Fruit fly (Drosophila melanogaster): ENCODE results near the gene CG12375.

CG12375 gene

DNA sequence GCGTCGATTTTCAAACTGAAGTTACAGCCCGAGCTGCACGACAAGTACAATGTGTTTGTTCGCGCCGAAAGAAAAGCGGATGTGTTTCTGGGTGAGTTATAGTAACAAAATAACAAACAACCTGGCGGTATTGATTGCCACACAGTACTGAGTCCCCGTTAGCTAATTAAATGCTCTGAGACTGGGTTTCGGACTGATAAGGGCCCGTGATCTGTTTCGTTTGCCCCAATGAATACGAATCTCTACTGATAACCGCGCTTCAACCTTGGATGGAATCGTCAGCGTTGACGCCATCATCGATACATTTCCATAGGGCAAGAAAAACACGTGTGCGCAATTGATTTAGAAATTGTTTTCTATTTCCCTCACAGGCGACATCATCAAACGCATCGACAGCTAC is 30.5 kb upstream of the CG12375 start:
- no peak for TF ChIP-seq CG4496 (GFP tag; IDR thresholded peaks at IDR 0.05)
- no peak for TF ChIP-seq CG15710 (tag; optimal IDR thresholded peaks at IDR 0.05)
- TF ChIP-seq rn (GFP tag; IDR thresholded peaks at IDR 0.05) = no peak
- no peak for TF ChIP-seq CG8159 (tag; optimal IDR thresholded peaks at IDR 0.05)
- no peak for TF ChIP-seq Pif1B (GFP tag; optimal IDR thresholded peaks at IDR 0.05)
- TF ChIP-seq CG12605 (GFP tag; IDR thresholded peaks at IDR 0.05) = no peak

DNA sequence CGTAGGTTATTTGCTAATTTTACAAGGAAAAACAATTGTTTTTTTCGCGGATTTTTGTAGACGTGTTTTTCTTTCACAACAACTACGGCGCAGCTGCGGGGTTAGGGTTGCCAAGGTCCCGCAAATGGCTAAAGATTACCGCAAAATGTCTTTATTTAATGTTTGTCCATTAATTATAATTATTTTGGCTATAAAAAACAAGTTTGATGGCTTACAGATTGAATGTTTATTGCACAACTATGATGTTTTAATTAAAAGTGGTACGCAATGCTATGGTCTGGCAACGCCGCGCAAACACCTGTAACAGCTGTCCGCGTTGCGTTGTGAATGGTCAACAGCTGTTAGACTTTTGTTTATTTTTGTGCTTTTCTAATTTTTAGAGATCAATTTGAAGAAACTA is 30.0 kb upstream of the CG12375 start:
- peak; percentile 81 for TF ChIP-seq CG4496 (GFP tag; IDR thresholded peaks at IDR 0.05)
- TF ChIP-seq CG13204 (GFP tag; optimal IDR thresholded peaks at IDR 0.05) = no peak
- no peak for TF ChIP-seq D1 (tag; optimal IDR thresholded peaks at IDR 0.05)
- peak; percentile 59 for TF ChIP-seq CG8301 (tag; optimal IDR thresholded peaks at IDR 0.05)
- peak; percentile 77 for TF ChIP-seq CG32121 (GFP tag; IDR thresholded peaks at IDR 0.05)
- TF ChIP-seq CG8159 (tag; optimal IDR thresholded peaks at IDR 0.05) = peak; percentile 54
- TF ChIP-seq CG10348 (GFP tag; IDR thresholded peaks at IDR 0.05) = no peak
- TF ChIP-seq CG34367 (tag; optimal IDR thresholded peaks at IDR 0.05) = peak; percentile 30
- peak; percentile 49 for TF ChIP-seq Pif1B (GFP tag; optimal IDR thresholded peaks at IDR 0.05)
- peak; percentile 68; the same call in 1 of the 2 replicates for TF ChIP-seq CG12605 (GFP tag; IDR thresholded peaks at IDR 0.05)
- peak; percentile 47 for TF ChIP-seq Snoo (tag; optimal IDR thresholded peaks at IDR 0.05)
- TF ChIP-seq CG14655 (GFP tag; optimal IDR thresholded peaks at IDR 0.05) = peak; percentile 65
- peak; percentile 57 for TF ChIP-seq CG17806 (tag; optimal IDR thresholded peaks at IDR 0.05)
- peak; percentile 63 for TF ChIP-seq Pif1A (GFP tag; optimal IDR thresholded peaks at IDR 0.05)
- TF ChIP-seq CG15710 (tag; optimal IDR thresholded peaks at IDR 0.05) = peak; percentile 52
- TF ChIP-seq rn (GFP tag; IDR thresholded peaks at IDR 0.05) = 0 out of 2 replicates have a peak, but pooled peaks have one; percentile 43
- TF ChIP-seq fd96Ca (GFP tag; IDR thresholded peaks at IDR 0.05) = peak; percentile 73
- peak; percentile 39 for TF ChIP-seq CG9948 (tag; optimal IDR thresholded peaks at IDR 0.05)
- peak; percentile 12 for TF ChIP-seq gl (tag; optimal IDR thresholded peaks at IDR 0.05)
- peak; percentile 64; the same call in 1 of the 2 replicates for TF ChIP-seq Ets98B (GFP tag; IDR thresholded peaks at IDR 0.05)
- no peak for TF ChIP-seq EcR (GFP tag; optimal IDR thresholded peaks at IDR 0.05)

DNA sequence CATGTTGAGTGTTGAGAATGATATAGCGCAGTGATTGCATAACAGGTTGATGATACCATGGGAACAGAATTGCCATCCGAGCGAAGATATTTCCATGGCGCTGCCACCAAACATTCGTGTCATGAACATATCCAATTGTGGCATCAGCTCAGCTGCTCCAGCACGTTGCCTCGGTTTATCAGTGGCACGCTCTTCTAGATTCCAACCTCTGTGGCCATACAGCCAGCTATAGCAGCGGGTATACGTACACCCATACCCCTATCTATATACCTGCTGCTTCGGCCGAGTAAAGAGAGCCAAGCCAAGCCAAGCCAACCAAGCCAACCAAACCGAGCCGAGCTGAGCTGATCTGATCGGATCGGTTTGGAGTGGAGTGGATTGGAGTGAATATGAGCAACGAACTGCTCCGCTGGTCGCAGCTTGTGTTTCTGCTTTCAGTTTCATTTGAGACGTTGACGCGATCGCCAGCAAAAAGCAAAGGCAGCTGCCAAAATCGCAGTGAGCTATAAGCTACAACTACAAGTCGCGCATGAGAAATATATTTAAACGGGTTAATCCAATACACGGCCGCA is 21.9 kb upstream of the CG12375 start:
- no peak for TF ChIP-seq CG10348 (GFP tag; IDR thresholded peaks at IDR 0.05)
- peak; percentile 18 for TF ChIP-seq Pif1A (GFP tag; optimal IDR thresholded peaks at IDR 0.05)
- no peak for TF ChIP-seq rn (GFP tag; IDR thresholded peaks at IDR 0.05)
- TF ChIP-seq CG14655 (GFP tag; optimal IDR thresholded peaks at IDR 0.05) = peak; percentile 21
- TF ChIP-seq EcR (GFP tag; optimal IDR thresholded peaks at IDR 0.05) = peak; percentile 39

DNA sequence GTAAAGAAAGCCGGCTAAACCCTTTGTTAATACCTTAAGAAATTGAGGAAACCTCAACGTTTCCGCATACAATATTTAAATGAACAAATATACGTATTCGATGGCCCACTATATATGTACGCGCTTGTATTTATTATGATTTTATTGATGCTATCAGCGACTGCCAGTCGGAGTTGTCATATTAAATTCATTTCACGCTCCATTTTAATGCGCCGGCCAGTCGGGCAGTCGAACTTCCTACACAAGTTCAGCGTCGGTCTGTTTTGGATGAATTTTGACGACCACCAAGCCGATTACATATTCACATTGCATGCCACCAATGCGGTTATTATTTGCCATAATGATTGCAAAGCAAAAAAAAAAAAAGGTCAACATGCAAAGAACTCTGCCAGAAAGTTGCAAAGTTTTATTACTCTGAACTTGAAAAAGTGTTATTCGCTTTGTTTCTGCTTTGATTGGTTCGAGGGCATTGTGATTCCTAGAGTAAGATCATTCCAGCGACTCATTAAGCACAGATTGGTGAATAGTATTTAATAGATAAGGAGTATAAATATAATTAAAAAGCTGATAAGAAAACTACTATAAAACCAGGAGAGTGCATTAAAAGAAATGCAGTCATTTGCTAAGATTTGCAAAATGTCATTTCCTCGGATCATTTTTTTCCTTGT is 20.4 kb upstream of the CG12375 start, which contains the start of gene CG31606:
CG31606 (plus strand) TSS at position 618 of the 668 bp plus-strand sequence.
- no peak for TF ChIP-seq rn (GFP tag; IDR thresholded peaks at IDR 0.05)
- no peak for TF ChIP-seq CG17806 (tag; optimal IDR thresholded peaks at IDR 0.05)
- TF ChIP-seq CG9948 (tag; optimal IDR thresholded peaks at IDR 0.05) = no peak
- TF ChIP-seq CG14655 (GFP tag; optimal IDR thresholded peaks at IDR 0.05) = peak; percentile 42
- no peak for TF ChIP-seq CG15710 (tag; optimal IDR thresholded peaks at IDR 0.05)
- peak; percentile 50 for TF ChIP-seq EcR (GFP tag; optimal IDR thresholded peaks at IDR 0.05)
- TF ChIP-seq D1 (tag; optimal IDR thresholded peaks at IDR 0.05) = no peak
- no peak for TF ChIP-seq CG4496 (GFP tag; IDR thresholded peaks at IDR 0.05)
- no peak for TF ChIP-seq Snoo (tag; optimal IDR thresholded peaks at IDR 0.05)
- TF ChIP-seq CG8159 (tag; optimal IDR thresholded peaks at IDR 0.05) = no peak
- TF ChIP-seq CG32121 (GFP tag; IDR thresholded peaks at IDR 0.05) = no peak
- TF ChIP-seq CG8301 (tag; optimal IDR thresholded peaks at IDR 0.05) = peak; percentile 26
- no peak for TF ChIP-seq fd96Ca (GFP tag; IDR thresholded peaks at IDR 0.05)
- no peak for TF ChIP-seq CG12605 (GFP tag; IDR thresholded peaks at IDR 0.05)
- no peak for TF ChIP-seq Pif1B (GFP tag; optimal IDR thresholded peaks at IDR 0.05)
- TF ChIP-seq Ets98B (GFP tag; IDR thresholded peaks at IDR 0.05) = no peak
- TF ChIP-seq CG10348 (GFP tag; IDR thresholded peaks at IDR 0.05) = no peak
- no peak for TF ChIP-seq gl (tag; optimal IDR thresholded peaks at IDR 0.05)
- TF ChIP-seq CG13204 (GFP tag; optimal IDR thresholded peaks at IDR 0.05) = no peak
- no peak for TF ChIP-seq Pif1A (GFP tag; optimal IDR thresholded peaks at IDR 0.05)
- no peak for TF ChIP-seq CG34367 (tag; optimal IDR thresholded peaks at IDR 0.05)

DNA sequence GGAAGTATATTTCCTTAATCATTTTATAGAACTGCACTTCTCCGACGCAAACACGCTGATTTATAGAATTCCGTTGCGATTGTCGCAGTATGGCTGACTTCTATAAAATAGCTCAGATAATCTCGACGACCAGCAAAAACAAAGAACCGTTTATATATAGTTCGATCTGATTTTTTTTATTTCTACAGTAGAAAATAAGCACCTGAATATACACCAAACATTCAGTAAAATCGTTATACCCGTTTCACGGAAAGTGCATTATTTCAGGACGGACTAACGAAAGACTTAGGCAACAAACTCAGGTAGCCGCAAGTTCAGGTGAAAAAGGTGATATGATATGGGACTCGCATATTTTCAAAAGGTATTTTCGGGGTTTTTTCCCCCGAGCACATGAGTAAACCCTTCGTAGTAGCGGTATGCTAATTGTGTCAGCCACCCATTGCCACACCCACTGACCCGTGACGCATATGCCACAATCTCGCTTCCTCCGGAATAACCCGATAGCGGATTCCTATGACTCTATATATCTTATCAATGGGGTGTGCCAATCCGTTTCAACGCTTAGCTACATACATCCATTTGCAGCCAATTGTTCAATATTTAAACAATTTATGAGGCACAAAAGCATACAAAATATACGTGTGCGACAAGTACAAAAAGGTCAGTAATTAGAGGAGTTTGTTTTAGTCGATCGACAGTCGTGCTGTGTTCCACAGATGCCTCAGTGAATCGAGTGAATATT is 18.5 kb upstream of the CG12375 start, which contains the start of the genes CG42763 and CG43394:
CG42763 (minus strand) TSS at position 41 of the 742 bp plus-strand sequence.
CG43394 (plus strand) TSS at position 692 of the 742 bp plus-strand sequence.
- no peak for TF ChIP-seq CG4496 (GFP tag; IDR thresholded peaks at IDR 0.05)

DNA sequence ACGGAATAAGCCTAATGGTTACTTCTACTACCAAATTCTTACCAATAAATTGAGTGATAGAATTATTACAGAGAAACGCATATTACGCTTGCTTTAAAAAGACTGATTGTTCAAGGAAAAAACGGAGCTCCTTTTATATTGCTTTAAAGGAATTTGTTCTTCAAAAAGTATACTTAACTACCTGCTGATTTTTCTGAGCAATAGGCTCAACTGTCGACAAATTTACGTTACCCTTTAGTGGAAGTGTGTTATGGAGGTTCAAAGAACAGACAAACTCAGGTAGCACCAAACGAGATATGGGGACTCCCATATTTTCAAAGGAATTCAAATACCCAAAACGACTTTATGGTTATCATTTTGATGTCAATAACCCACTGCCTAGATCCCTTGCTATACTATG is 17.3 kb upstream of the CG12375 start, which contains the start of gene CG42762:
CG42762 (minus strand) TSS at position 101 of the 400 bp plus-strand sequence.
- TF ChIP-seq EcR (GFP tag; optimal IDR thresholded peaks at IDR 0.05) (no peak), CG12605 (GFP tag; IDR thresholded peaks at IDR 0.05) (no peak), CG10348 (GFP tag; IDR thresholded peaks at IDR 0.05) (no peak), CG4496 (GFP tag; IDR thresholded peaks at IDR 0.05) (no peak), CG13204 (GFP tag; optimal IDR thresholded peaks at IDR 0.05) (no peak), CG8159 (tag; optimal IDR thresholded peaks at IDR 0.05) (no peak), CG17806 (tag; optimal IDR thresholded peaks at IDR 0.05) (no peak), CG34367 (tag; optimal IDR thresholded peaks at IDR 0.05) (no peak), CG9948 (tag; optimal IDR thresholded peaks at IDR 0.05) (no peak)
